Fruit fly (Drosophila melanogaster): ENCODE results near the gene CG13002.

DNA sequence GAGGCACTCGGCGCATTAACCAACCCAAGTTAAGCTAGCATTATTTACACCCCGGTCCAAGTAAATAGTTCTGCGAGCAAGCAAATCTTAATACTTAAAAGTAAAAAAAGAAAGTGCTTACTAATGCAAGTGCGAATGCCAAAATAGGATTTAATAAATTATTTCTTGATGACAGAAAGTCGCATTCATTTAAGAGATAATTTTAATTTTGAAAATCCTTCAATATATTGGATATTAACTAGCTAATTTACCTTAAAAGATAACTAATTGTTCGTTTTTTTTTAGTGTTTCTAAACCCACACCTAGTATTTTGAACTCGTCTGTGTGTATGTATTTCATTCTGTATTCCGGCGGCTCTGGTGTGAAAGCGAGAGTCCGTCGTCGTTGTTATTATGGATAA is 34.9 kb upstream of the CG13002 start:
- TF ChIP-seq CG8478 (optimal IDR thresholded peaks at IDR 0.05) = no peak
- TF ChIP-seq CTCF (optimal IDR thresholded peaks at IDR 0.05) = no peak

Measured in S2 (cell line).